Worm (Caenorhabditis elegans) whole organism, L2 larva: ENCODE results near the gene nhr-45.

Source experiments
- egl-27 ChIP-seq: sonication (generic microtip); optimal IDR thresholded peaks from 3 replicates; lab custom pipeline; 2017; ENCODE audit warnings: missing biosample characterization, missing genetic modification reagents, missing genetic modification characterization
- ztf-11 ChIP-seq: sonication (generic microtip); optimal IDR thresholded peaks from 2 replicates; lab custom pipeline; 2017; ENCODE audit warnings: missing biosample characterization, missing genetic modification characterization

DNA sequence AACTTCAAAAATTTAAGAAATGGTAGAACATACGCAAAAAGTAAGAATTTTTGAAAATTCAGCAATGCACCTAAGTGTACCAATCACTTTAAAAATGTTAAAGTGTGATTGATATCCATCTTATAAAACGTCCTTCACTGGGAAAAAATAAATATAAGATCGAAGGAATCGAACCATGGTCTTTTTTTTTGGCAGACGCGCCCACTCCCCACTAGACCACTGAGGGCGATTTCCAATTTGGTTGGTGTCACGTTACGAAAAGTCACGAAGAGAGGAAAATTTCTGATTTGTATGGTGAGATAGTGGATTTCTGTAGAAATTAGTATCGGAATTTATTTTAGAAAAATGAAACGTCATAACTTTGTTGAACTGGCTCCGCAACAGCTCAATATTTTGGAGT, 52.8 kb downstream of the nhr-45 start:
- TF ChIP-seq ztf-11 (tag; lab: Kevin White, UChicago) (no peak), egl-27 (tag; lab: Kevin White, UChicago) (no peak)
